Fruit fly (Drosophila melanogaster) whole organism, embryonic: ENCODE measurements around the gene CG3655.
A peak's percentile ranks its signal among the peaks of the same experiment; 100 is the strongest.

ENCODE experiments used
- Asciz ChIP-seq: fragments of 200-800 bp; sonication (Bioruptor generic); optimal IDR thresholded peaks from 2 replicates; lab custom pipeline; 2017; ENCODE audit warnings: missing biosample characterization, mild to moderate bottlenecking, missing genetic modification characterization, missing genetic modification reagents
- Atf3 ChIP-seq: fragments of 200-800 bp; sonication (Bioruptor generic); optimal IDR thresholded peaks from 3 replicates; lab custom pipeline; 2016; ENCODE audit warnings: missing biosample characterization, missing genetic modification characterization
- CG10543 ChIP-seq: fragments of 200-800 bp; sonication (Bioruptor generic); optimal IDR thresholded peaks from 3 replicates; lab custom pipeline; 2017; ENCODE audit warnings: missing biosample characterization, mild to moderate bottlenecking, missing genetic modification characterization, moderate library complexity
- CG12391 ChIP-seq: fragments of 200-800 bp; sonication (Bioruptor generic); optimal IDR thresholded peaks from 3 replicates; lab custom pipeline; 2018; ENCODE audit warnings: missing biosample characterization, mild to moderate bottlenecking, missing genetic modification characterization, moderate library complexity
- CG13296 ChIP-seq: fragments of 200-800 bp; sonication (Bioruptor generic); optimal IDR thresholded peaks from 3 replicates; lab custom pipeline; 2018; ENCODE audit warnings: missing biosample characterization, mild to moderate bottlenecking, missing genetic modification characterization
- CG14860 ChIP-seq: fragments of 200-800 bp; sonication (Bioruptor generic); IDR thresholded peaks from 3 replicates; pipeline ENCODE4 v1.3.6; 2022; ENCODE audit warnings: missing biosample characterization, missing genetic modification characterization; ENCODE audit not compliant: partially characterized antibody
- CG15011 ChIP-seq: fragments of 200-800 bp; sonication (Bioruptor generic); optimal IDR thresholded peaks from 3 replicates; lab custom pipeline; 2018; ENCODE audit warnings: missing biosample characterization, mild to moderate bottlenecking, missing genetic modification characterization
- CG15269 ChIP-seq: fragments of 200-800 bp; sonication (Bioruptor generic); optimal IDR thresholded peaks from 2 replicates; lab custom pipeline; 2018; ENCODE audit warnings: missing biosample characterization, mild to moderate bottlenecking, missing genetic modification characterization, moderate library complexity
- CG1602 ChIP-seq: fragments of 200-800 bp; sonication (Bioruptor generic); optimal IDR thresholded peaks from 3 replicates; lab custom pipeline; 2016; ENCODE audit warnings: missing biosample characterization, missing genetic modification characterization
- CG16779 ChIP-seq: fragments of 200-800 bp; sonication (Bioruptor generic); IDR thresholded peaks from 2 replicates; pipeline ENCODE4 v1.3.6; 2022; ENCODE audit warnings: missing biosample characterization, missing genetic modification characterization
- CG31388 ChIP-seq: fragments of 200-800 bp; sonication (Bioruptor generic); optimal IDR thresholded peaks from 2 replicates; lab custom pipeline; 2016; ENCODE audit warnings: missing biosample characterization, missing genetic modification characterization
- CG32532 ChIP-seq: fragments of 200-800 bp; sonication (Bioruptor generic); IDR thresholded peaks from 2 replicates; pipeline ENCODE4 v1.3.6; 2022; ENCODE audit warnings: missing biosample characterization, missing genetic modification characterization
- CG32767 ChIP-seq: fragments of 200-800 bp; sonication (Bioruptor generic); IDR thresholded peaks from 2 replicates; pipeline ENCODE4 v1.3.6; 2022; ENCODE audit warnings: missing biosample characterization, missing genetic modification characterization
- CG43689 ChIP-seq: fragments of 200-800 bp; sonication (Bioruptor generic); IDR thresholded peaks from 2 replicates; pipeline ENCODE4 v1.3.6; 2022; ENCODE audit warnings: missing biosample characterization, missing genetic modification characterization
- CG6254 ChIP-seq: fragments of 200-800 bp; sonication (Bioruptor generic); optimal IDR thresholded peaks from 3 replicates; lab custom pipeline; 2017; ENCODE audit warnings: mild to moderate bottlenecking, missing biosample characterization, missing genetic modification reagents, missing genetic modification characterization
- CG8290 ChIP-seq, 3 experiments: fragments of 200-800 bp; sonication (Bioruptor generic); optimal IDR thresholded peaks; 2 replicates each; lab custom pipeline; 2016 to 2019; ENCODE audit warnings: missing biosample characterization in 3 of 3, missing genetic modification characterization in 3 of 3, mild to moderate bottlenecking in 2 of 3, moderate library complexity in 1 of 3
- Camta ChIP-seq: fragments of 200-800 bp; sonication (Bioruptor generic); optimal IDR thresholded peaks from 2 replicates; lab custom pipeline; 2016; ENCODE audit warnings: missing biosample characterization, missing genetic modification characterization
- E2f1 ChIP-seq: fragments of 200-800 bp; sonication (Bioruptor generic); IDR thresholded peaks from 2 replicates; pipeline ENCODE4 v1.3.6; 2022; ENCODE audit warnings: missing biosample characterization, missing genetic modification characterization
- E2f2 ChIP-seq: fragments of 200-800 bp; sonication (Bioruptor generic); IDR thresholded peaks from 2 replicates; pipeline ENCODE4 v1.3.6; 2022; ENCODE audit warnings: missing biosample characterization, missing genetic modification characterization
- Ets97D ChIP-seq: fragments of 200-800 bp; sonication (Bioruptor generic); optimal IDR thresholded peaks from 3 replicates; lab custom pipeline; 2016; ENCODE audit warnings: missing biosample characterization, missing genetic modification characterization
- GATAe ChIP-seq: fragments of 200-800 bp; sonication (Bioruptor generic); conservative IDR thresholded peaks from 2 replicates; pipeline ENCODE4 v1.3.6; 2022; ENCODE audit warnings: missing biosample characterization, missing genetic modification characterization
- Hr3 ChIP-seq: fragments of 200-800 bp; sonication (Bioruptor generic); optimal IDR thresholded peaks from 3 replicates; lab custom pipeline; 2016; ENCODE audit warnings: missing biosample characterization, missing genetic modification characterization
- Hsf ChIP-seq: fragments of 200-800 bp; sonication (Bioruptor generic); optimal IDR thresholded peaks from 3 replicates; lab custom pipeline; 2016; ENCODE audit warnings: missing biosample characterization, missing genetic modification characterization
- Med ChIP-seq: fragments of 200-800 bp; sonication (Bioruptor generic); peaks from one replicate; lab custom pipeline; 2016; ENCODE audit warnings: missing biosample characterization, missing genetic modification characterization, mild to moderate bottlenecking, inconsistent platforms, moderate library complexity
- Mrtf ChIP-seq: fragments of 200-800 bp; sonication (Bioruptor generic); IDR thresholded peaks from 3 replicates; pipeline ENCODE4 v1.3.6; 2022; ENCODE audit warnings: missing biosample characterization, missing genetic modification characterization
- Nf-YA ChIP-seq: fragments of 200-800 bp; sonication (Bioruptor generic); IDR thresholded peaks from 2 replicates; pipeline ENCODE4 v1.3.6; 2022; ENCODE audit warnings: missing biosample characterization, missing genetic modification characterization
- Nf-YC ChIP-seq: fragments of 200-800 bp; optimal IDR thresholded peaks from 3 replicates; lab custom pipeline; 2019; ENCODE audit warnings: missing biosample characterization, mild to moderate bottlenecking, missing genetic modification characterization, moderate library complexity
- Oli ChIP-seq: fragments of 200-800 bp; sonication (Bioruptor generic); optimal IDR thresholded peaks from 2 replicates; lab custom pipeline; 2018; ENCODE audit warnings: missing biosample characterization, mild to moderate bottlenecking, missing genetic modification characterization, moderate library complexity
- Pdp1 ChIP-seq, 2 experiments: fragments of 200-800 bp; sonication (Bioruptor generic); optimal IDR thresholded peaks; 3 replicates each; lab custom pipeline; 2016; ENCODE audit warnings: missing biosample characterization in 2 of 2, missing genetic modification characterization in 2 of 2, mild to moderate bottlenecking in 1 of 2, moderate library complexity in 1 of 2
- Rfx ChIP-seq: fragments of 200-800 bp; sonication (Bioruptor generic); IDR thresholded peaks from 2 replicates; pipeline ENCODE4 v1.3.6; 2022; ENCODE audit warnings: missing biosample characterization, missing genetic modification characterization
- bbx ChIP-seq: fragments of 200-800 bp; sonication (Bioruptor generic); IDR thresholded peaks from 2 replicates; pipeline ENCODE4 v1.3.6; 2022; ENCODE audit warnings: missing biosample characterization, missing genetic modification characterization; ENCODE audit not compliant: partially characterized antibody
- bigmax ChIP-seq: fragments of 200-800 bp; sonication (Bioruptor generic); optimal IDR thresholded peaks from 2 replicates; lab custom pipeline; 2018; ENCODE audit warnings: missing biosample characterization, mild to moderate bottlenecking, missing genetic modification characterization
- bsh ChIP-seq, 2 experiments: fragments of 200-800 bp; sonication (Bioruptor generic); optimal IDR thresholded peaks; 2 replicates each; lab custom pipeline; 2017 to 2018; ENCODE audit warnings: mild to moderate bottlenecking in 2 of 2, missing biosample characterization in 2 of 2, missing genetic modification characterization in 2 of 2, moderate library complexity in 1 of 2
- chinmo ChIP-seq: fragments of 200-800 bp; sonication (Bioruptor generic); IDR thresholded peaks from 4 replicates; pipeline ENCODE4 v1.3.6; 2022; ENCODE audit warnings: missing biosample characterization, missing genetic modification characterization; ENCODE audit not compliant: partially characterized antibody
- chm ChIP-seq: fragments of 200-800 bp; sonication (Bioruptor generic); IDR thresholded peaks from 2 replicates; pipeline ENCODE4 v1.3.6; 2022; ENCODE audit warnings: missing biosample characterization, missing genetic modification characterization
- ci ChIP-seq: fragments of 200-800 bp; sonication (Bioruptor generic); IDR thresholded peaks from 3 replicates; pipeline ENCODE4 v1.3.6; 2022; ENCODE audit warnings: missing biosample characterization, missing genetic modification characterization
- dmrt99B ChIP-seq: fragments of 200-800 bp; sonication (Bioruptor generic); optimal IDR thresholded peaks from 2 replicates; lab custom pipeline; 2018; ENCODE audit warnings: missing biosample characterization, mild to moderate bottlenecking, missing genetic modification characterization, moderate library complexity
- inv ChIP-seq: fragments of 200-800 bp; sonication (Bioruptor generic); IDR thresholded peaks from 2 replicates; pipeline ENCODE4 v1.3.6; 2022; ENCODE audit warnings: missing biosample characterization, missing genetic modification characterization; ENCODE audit not compliant: partially characterized antibody
- lab ChIP-seq: fragments of 200-800 bp; sonication (Bioruptor generic); optimal IDR thresholded peaks from 3 replicates; lab custom pipeline; 2017; ENCODE audit warnings: missing biosample characterization, missing genetic modification characterization, mild to moderate bottlenecking, moderate library complexity, missing genetic modification reagents
- lmd ChIP-seq: fragments of 200-800 bp; sonication (Bioruptor generic); IDR thresholded peaks from 2 replicates; pipeline ENCODE4 v1.3.6; 2022; ENCODE audit warnings: missing biosample characterization, missing genetic modification characterization
- otp ChIP-seq: fragments of 200-800 bp; sonication (Bioruptor generic); IDR thresholded peaks from 3 replicates; pipeline ENCODE4, ENCODE4 v1.3.6; 2022; ENCODE audit warnings: missing biosample characterization, missing genetic modification characterization
- pb ChIP-seq: fragments of 200-800 bp; sonication (Bioruptor generic); optimal IDR thresholded peaks from 3 replicates; lab custom pipeline; 2016; ENCODE audit warnings: missing biosample characterization, missing genetic modification characterization
- prd ChIP-seq, 3 experiments: fragments of >200 bp in 2 of 3; fragments of 200-800 bp in 1 of 3; sonication (Bioruptor generic) in 1 of 3; optimal IDR thresholded peaks in 2 of 3; IDR thresholded peaks in 1 of 3; 2 replicates in 2 of 3; 3 replicates in 1 of 3; pipeline versions ENCODE4 v1.3.6 to Lab custom; 2017 to 2022; ENCODE audit warnings: missing biosample characterization in 1 of 3, missing genetic modification characterization in 1 of 3
- sim ChIP-seq: fragments of 200-800 bp; sonication (Bioruptor generic); IDR thresholded peaks from 2 replicates; pipeline ENCODE4 v1.3.6; 2022; ENCODE audit warnings: missing biosample characterization, missing genetic modification characterization
- sima ChIP-seq: fragments of 200-800 bp; sonication (Bioruptor generic); optimal IDR thresholded peaks from 2 replicates; lab custom pipeline; 2016; ENCODE audit warnings: missing biosample characterization, missing genetic modification characterization
- sna ChIP-seq: fragments of 200-800 bp; sonication (Bioruptor generic); IDR thresholded peaks from 2 replicates; pipeline ENCODE4 v1.3.6; 2022; ENCODE audit warnings: missing biosample characterization, missing genetic modification characterization; ENCODE audit not compliant: partially characterized antibody
- sob ChIP-seq: fragments of 200-800 bp; sonication (Bioruptor generic); IDR thresholded peaks from 2 replicates; pipeline ENCODE4 v1.3.6; 2022; ENCODE audit warnings: missing biosample characterization, missing genetic modification characterization
- tx ChIP-seq: fragments of 200-800 bp; sonication (Bioruptor generic); optimal IDR thresholded peaks from 2 replicates; lab custom pipeline; 2016; ENCODE audit warnings: missing biosample characterization, missing genetic modification characterization
- wek ChIP-seq: fragments of 200-800 bp; sonication (Bioruptor generic); optimal IDR thresholded peaks from 3 replicates; lab custom pipeline; 2018; ENCODE audit warnings: missing biosample characterization, mild to moderate bottlenecking, missing genetic modification characterization, moderate library complexity

The CG3655 gene

DNA sequence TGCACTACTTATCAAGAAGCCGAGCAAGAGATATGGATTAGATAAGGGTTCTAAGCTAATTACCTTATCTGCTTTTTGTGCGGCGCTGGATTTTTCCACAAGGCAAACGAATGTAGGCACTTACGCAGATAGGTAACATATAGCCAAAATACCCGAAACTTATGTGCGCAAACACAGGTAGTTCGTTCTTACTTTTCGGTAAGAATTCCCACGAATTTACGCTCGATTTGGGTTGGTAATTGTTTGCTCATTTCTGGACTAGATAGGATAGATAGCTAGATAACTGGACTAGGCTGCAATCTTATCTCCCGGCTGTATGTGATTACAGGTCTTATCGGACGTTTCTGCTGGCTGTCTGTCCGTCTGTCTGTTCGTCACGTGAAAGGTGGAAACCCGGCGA, 14.3 kb downstream of the CG3655 start (continued):
- TF ChIP-seq E2f1 (no peak), sna (no peak), CG43689 (GFP tag; lab: Robert Waterston, UW) (no peak), CG13296 (GFP tag; lab: Kevin White, UChicago) (peak; percentile 34), tx (no peak), lab (GFP tag; lab: Kevin White, UChicago) (peak; percentile 15), Pdp1 (GFP tag; optimal IDR thresholded peaks at IDR 0.05; lab: Kevin White, UChicago) (peak in 1 of 2 experiments; percentile 15), CG1602 (GFP tag; lab: Kevin White, UChicago) (no peak), CG10543 (peak; percentile 59), chinmo (GFP tag; lab: Robert Waterston, UW) (0 out of 4 replicates have a peak, but pooled peaks have one; percentile 27), GATAe (GFP tag; lab: Robert Waterston, UW) (peak; percentile 75; the same call in 1 of the 2 replicates)

DNA sequence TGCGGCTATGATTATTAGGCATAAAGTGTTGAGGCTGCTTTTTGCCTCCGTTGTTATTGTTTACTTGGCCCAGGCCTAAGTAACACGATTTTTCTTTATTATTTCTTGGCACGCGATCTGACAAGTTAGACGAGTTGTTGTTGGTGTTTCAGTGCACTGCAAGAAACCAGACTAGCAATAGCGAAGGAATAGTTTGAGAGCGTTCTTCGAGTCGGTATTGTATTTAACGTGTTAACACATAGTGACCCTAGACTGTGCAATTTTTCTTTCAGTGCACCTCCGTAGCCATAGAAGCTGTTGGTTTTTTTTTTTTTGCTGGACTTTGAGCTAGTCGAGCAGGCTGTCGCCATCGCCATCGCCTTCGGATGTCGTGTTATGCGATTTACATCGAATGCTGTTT, 15.5 kb downstream of the CG3655 start:
- TF ChIP-seq CG16779 (GFP tag; lab: Robert Waterston, UW) (no peak), Ets97D (no peak), sob (peak; percentile 44; the same call in 1 of the 2 replicates), CG15011 (GFP tag; lab: Kevin White, UChicago) (no peak), Camta (GFP tag; lab: Kevin White, UChicago) (no peak), bigmax (GFP tag; lab: Kevin White, UChicago) (no peak), E2f2 (GFP tag; lab: Robert Waterston, UW) (no peak), CG8290 (GFP tag; optimal IDR thresholded peaks at IDR 0.05; lab: Kevin White, UChicago) (no peak), CG8290 (tag; optimal IDR thresholded peaks at IDR 0.05; lab: Kevin White, UChicago) (peak in 1 of 2 experiments; percentile 0), prd (optimal IDR thresholded peaks at IDR 0.05; lab: Kevin White, UChicago) (no peak), prd (GFP tag; IDR thresholded peaks at IDR 0.05; lab: Robert Waterston, UW) (no peak), Atf3 (no peak), Rfx (GFP tag; lab: Robert Waterston, UW) (peak; percentile 56; the same call in 1 of the 2 replicates), Hsf (GFP tag; lab: Kevin White, UChicago) (no peak), inv (no peak), otp (GFP tag; lab: Robert Waterston, UW) (no peak), CG14860 (no peak), Nf-YA (GFP tag; lab: Robert Waterston, UW) (no peak), chm (GFP tag; lab: Robert Waterston, UW) (0 out of 2 replicates have a peak, but pooled peaks have one; percentile 34), Nf-YC (tag; lab: Kevin White, UChicago) (no peak), Oli (tag; lab: Kevin White, UChicago) (no peak), wek (GFP tag; lab: Kevin White, UChicago) (no peak), lmd (GFP tag; lab: Robert Waterston, UW) (no peak; the same call in 1 of the 2 replicates), ci (peak; percentile 42; the same call in 2 of the 3 replicates), bsh (GFP tag; optimal IDR thresholded peaks at IDR 0.05; lab: Kevin White, UChicago) (peak; percentile 9 to 82), CG31388 (GFP tag; lab: Kevin White, UChicago) (no peak), sim (GFP tag; lab: Robert Waterston, UW) (no peak), Asciz (GFP tag; lab: Kevin White, UChicago) (no peak), bbx (GFP tag; lab: Robert Waterston, UW) (no peak), pb (GFP tag; lab: Kevin White, UChicago) (no peak), CG15269 (tag; lab: Kevin White, UChicago) (peak; percentile 34), dmrt99B (peak; percentile 16), CG32532 (GFP tag; lab: Robert Waterston, UW) (0 out of 2 replicates have a peak, but pooled peaks have one; percentile 27), sima (no peak), Hr3 (no peak), CG12391 (tag; lab: Kevin White, UChicago) (peak; percentile 1), CG6254 (no peak), CG32767 (GFP tag; lab: Robert Waterston, UW) (no peak), Med (GFP tag; lab: Kevin White, UChicago) (peak; percentile 76), Mrtf (GFP tag; lab: Robert Waterston, UW) (0 out of 3 replicates have a peak, but pooled peaks have one; percentile 27)
